Worm (Caenorhabditis elegans) whole organism, L1 larva: Measurements from ENCODE around the gene F10A3.17.

ENCODE experiments used
- ceh-8 ChIP-seq: fragments of 200-800 bp; sonication (Bioruptor generic); optimal IDR thresholded peaks from 2 replicates; lab custom pipeline; 2018; ENCODE audit warnings: mild to moderate bottlenecking, missing genetic modification characterization, moderate library complexity, missing compliant biosample characterization
- ceh-88 ChIP-seq: fragments of 200-800 bp; sonication (Bioruptor generic); IDR thresholded peaks from 2 replicates; pipeline ENCODE4 v1.3.6; 2022; ENCODE audit warnings: missing genetic modification characterization, missing compliant biosample characterization
- efl-1 ChIP-seq, 4 experiments: fragments of 150-350 bp; optimal IDR thresholded peaks in 3 of 4; peaks in 1 of 4; 1 replicate in 1 of 4; 2 replicates in 3 of 4; lab custom pipeline; 2014; ENCODE audit warnings: missing biosample characterization in 2 of 4, missing genetic modification characterization in 2 of 4, missing genetic modification reagents in 2 of 4
- egl-27 ChIP-seq, 2 experiments: fragments of 150-350 bp in 1 of 2; sonication (generic microtip); optimal IDR thresholded peaks; 3 replicates each; lab custom pipeline; 2017 to 2018; ENCODE audit warnings: missing biosample characterization in 2 of 2, missing genetic modification characterization in 2 of 2, missing genetic modification reagents in 2 of 2
- grh-1 ChIP-seq: fragments of 200-800 bp; sonication (Bioruptor generic); IDR thresholded peaks from 2 replicates; pipeline ENCODE4 v1.3.6; 2022; ENCODE audit warnings: missing genetic modification reagents, missing genetic modification characterization, missing compliant biosample characterization
- lin-13 ChIP-seq: fragments of 150-350 bp; optimal IDR thresholded peaks from 2 replicates; lab custom pipeline; 2014; ENCODE audit warnings: missing biosample characterization, missing genetic modification reagents, missing genetic modification characterization
- lin-15B ChIP-seq: fragments of 150-350 bp; sonication (generic microtip); optimal IDR thresholded peaks from 3 replicates; lab custom pipeline; 2014; ENCODE audit warnings: missing biosample characterization, missing genetic modification characterization
- mab-9 ChIP-seq: fragments of 200-800 bp; sonication (Bioruptor generic); IDR thresholded peaks from 2 replicates; pipeline ENCODE4 v1.3.6; 2022; ENCODE audit warnings: missing genetic modification reagents, missing genetic modification characterization, missing compliant biosample characterization
- nhr-12 ChIP-seq: sonication (generic microtip); optimal IDR thresholded peaks from 2 replicates; lab custom pipeline; 2017; ENCODE audit warnings: missing biosample characterization, missing genetic modification characterization
- nhr-28 ChIP-seq: fragments of 150-350 bp; optimal IDR thresholded peaks from 2 replicates; lab custom pipeline; 2014; ENCODE audit warnings: missing biosample characterization, missing genetic modification characterization
- rnt-1 ChIP-seq: sonication (generic microtip); optimal IDR thresholded peaks from 2 replicates; lab custom pipeline; 2016; ENCODE audit warnings: mild to moderate bottlenecking, missing genetic modification characterization, moderate library complexity, missing compliant biosample characterization
- tlp-1 ChIP-seq: fragments of 150-350 bp; optimal IDR thresholded peaks from 2 replicates; lab custom pipeline; 2014; ENCODE audit warnings: missing biosample characterization, missing genetic modification characterization
- unc-62 ChIP-seq: fragments of 150-350 bp; optimal IDR thresholded peaks from 2 replicates; lab custom pipeline; 2014; ENCODE audit warnings: missing biosample characterization, missing genetic modification reagents, missing genetic modification characterization
- unc-86 ChIP-seq: sonication (generic microtip); optimal IDR thresholded peaks from 2 replicates; lab custom pipeline; 2016; ENCODE audit warnings: missing genetic modification characterization, missing compliant biosample characterization
- zip-4 ChIP-seq: fragments of 200-800 bp; sonication (Bioruptor generic); optimal IDR thresholded peaks from 2 replicates; lab custom pipeline; 2018; ENCODE audit warnings: mild to moderate bottlenecking, missing genetic modification characterization, moderate library complexity, missing compliant biosample characterization
- ztf-11 ChIP-seq, 2 experiments: sonication (generic microtip); optimal IDR thresholded peaks; 2 replicates each; lab custom pipeline; 2016 to 2017; ENCODE audit warnings: missing genetic modification characterization in 2 of 2, missing biosample characterization in 1 of 2, missing compliant biosample characterization in 1 of 2

The F10A3.17 gene

DNA sequence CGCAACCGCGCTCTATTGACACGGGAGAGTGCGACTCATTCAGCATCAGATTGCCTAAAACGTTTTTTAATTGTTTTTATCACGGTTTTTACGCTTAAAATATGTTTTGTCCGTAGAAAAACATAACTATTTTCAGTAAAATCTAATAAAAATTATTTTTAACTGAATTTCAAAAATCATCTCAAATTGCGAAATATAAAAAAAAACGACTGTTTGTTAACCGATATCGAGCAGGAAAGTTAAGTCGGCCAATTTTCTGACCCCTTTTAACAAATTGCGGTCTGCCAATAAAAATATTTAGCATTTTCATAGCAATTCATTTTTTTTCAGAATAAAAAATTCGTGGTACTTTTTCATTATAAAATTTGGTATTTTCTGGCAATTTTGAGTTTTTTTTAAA lies 39.0 kb downstream of the F10A3.17 start:
- TF ChIP-seq zip-4 (GFP tag; lab: Kevin White, UChicago) (peak; percentile 82), ztf-11 (tag; optimal IDR thresholded peaks at IDR 0.05; lab: Kevin White, UChicago) (no peak), tlp-1 (tag; lab: Kevin White, UChicago) (no peak), unc-62 (GFP tag; lab: Kevin White, UChicago) (no peak), lin-15B (no peak)

ce11 chrV:16118601-16119000 lies 40.9 kb downstream of the F10A3.17 start, which contains the start of gene str-103:
Gene str-103, minus strand, starts transcription at chrV:16118701.
- TF ChIP-seq efl-1 (optimal IDR thresholded peaks at IDR 0.05; lab: Kevin White, UChicago) (no peak), efl-1 (GFP tag; optimal IDR thresholded peaks at IDR 0.05 in 1 of 2; lab: Kevin White, UChicago) (no peak), egl-27 (tag; optimal IDR thresholded peaks at IDR 0.05; lab: Kevin White, UChicago) (no peak), rnt-1 (tag; lab: Kevin White, UChicago) (no peak), ceh-88 (GFP tag; lab: Robert Waterston, UW) (no peak)

ce11 chrV:16115381-16115780 lies 44.1 kb downstream of the F10A3.17 start, which contains the start of gene str-25:
Gene str-25, plus strand, starts transcription at chrV:16115681.
- no peak for TF ChIP-seq ceh-8 (GFP tag; lab: Kevin White, UChicago)
- no peak for TF ChIP-seq unc-86
- no peak for TF ChIP-seq nhr-28 (tag; lab: Kevin White, UChicago)
- TF ChIP-seq lin-13, result no peak
- TF ChIP-seq grh-1, result no peak

DNA sequence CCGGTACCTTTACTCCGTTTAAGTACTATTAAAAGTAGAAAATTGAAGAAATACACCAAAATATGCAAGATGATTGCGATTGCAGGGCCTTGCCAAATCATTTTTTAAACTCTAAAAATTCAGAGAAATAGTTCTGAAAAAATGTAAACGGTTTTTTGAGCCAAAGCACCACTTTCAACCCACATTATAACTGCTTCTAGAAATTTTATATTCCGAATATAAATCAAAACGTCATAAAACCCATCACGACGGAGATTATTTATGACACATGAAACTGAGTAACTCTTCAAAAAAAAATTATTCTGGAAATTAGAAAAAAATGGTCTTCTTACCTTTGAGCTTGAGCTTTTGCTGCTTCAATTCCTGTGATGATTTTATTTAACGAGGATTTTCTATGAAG lies 45.3 kb downstream of the F10A3.17 start, which contains the start of gene srxa-16:
srxa-16 (minus strand) TSS at position 101 of the 400 bp plus-strand sequence.
- TF ChIP-seq nhr-12, result no peak
- TF ChIP-seq mab-9 (GFP tag; lab: Robert Waterston, UW), result no peak
- TF ChIP-seq, all 84 proteins: peak for 0
